Fruit fly (Drosophila melanogaster): ENCODE results near the gene CG5623.

The CG5623 gene

DNA sequence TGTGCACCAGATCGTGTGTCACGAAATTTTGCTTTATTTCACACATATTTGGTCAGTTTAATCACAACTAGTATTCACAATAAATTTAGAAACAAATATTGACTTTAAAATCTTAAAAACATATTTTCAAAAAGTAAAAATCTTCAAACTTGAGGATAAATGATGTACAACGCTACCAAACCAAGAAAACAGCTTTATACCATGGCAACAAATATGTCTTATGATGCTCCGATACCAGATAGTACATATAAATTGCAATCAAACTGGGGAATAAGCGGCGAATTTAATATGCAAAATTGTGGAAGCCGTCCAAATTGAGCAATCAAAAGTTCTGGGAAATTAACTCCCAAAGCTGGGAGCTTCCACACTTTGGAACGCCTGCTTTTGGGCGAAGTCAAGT, at the start of gene CG5623:
Gene CG5623 (minus strand): TSS at position 101 of the 400 bp plus-strand sequence.
- no peak for TF ChIP-seq CG17801 (GFP tag; optimal IDR thresholded peaks at IDR 0.05; ENCODE audit: partially characterized antibody)

- TF ChIP-seq CG17801 (GFP tag; optimal IDR thresholded peaks at IDR 0.05; ENCODE audit: partially characterized antibody), result no peak
Measured at dm6 chr3R:15816276-15816675, 49.0 kb upstream of the CG5623 start.

dm6 chr3R:15814150-15814549, 46.9 kb upstream of the CG5623 start:
- TF ChIP-seq CG17801 (GFP tag; optimal IDR thresholded peaks at IDR 0.05; ENCODE audit: partially characterized antibody), result no peak

- no peak for TF ChIP-seq CG17801 (GFP tag; optimal IDR thresholded peaks at IDR 0.05; ENCODE audit: partially characterized antibody)
Measured at dm6 chr3R:15810369-15810768, 43.1 kb upstream of the CG5623 start.

DNA sequence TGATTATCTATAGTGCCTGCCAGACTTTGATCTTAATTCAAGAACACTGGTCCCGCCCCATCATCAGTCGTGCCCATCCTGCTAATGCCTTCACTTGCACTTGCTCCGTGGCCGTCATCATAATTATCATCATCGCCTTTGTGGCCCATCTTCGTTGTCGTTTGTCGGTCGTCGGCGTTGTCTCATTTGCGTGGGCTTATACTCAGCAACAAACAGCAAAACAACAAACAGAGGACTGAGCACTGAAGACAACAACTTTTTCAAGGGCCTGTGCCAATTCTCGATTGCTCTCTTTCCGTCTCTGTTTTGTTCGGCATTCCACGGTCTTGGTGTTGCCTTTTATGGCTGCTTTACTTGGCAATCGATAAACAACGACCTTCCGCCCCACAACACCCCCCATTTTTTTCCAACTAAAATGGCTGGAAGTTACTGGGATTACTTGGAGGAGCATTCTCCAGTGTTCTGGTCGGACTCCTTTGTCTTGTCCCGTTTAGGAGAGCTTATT, 40.7 kb upstream of the CG5623 start:
- no peak for TF ChIP-seq CG17801 (GFP tag; optimal IDR thresholded peaks at IDR 0.05; ENCODE audit: partially characterized antibody)

dm6 chr3R:15807306-15807705, 40.1 kb upstream of the CG5623 start:
- no peak for TF ChIP-seq CG17801 (GFP tag; optimal IDR thresholded peaks at IDR 0.05; ENCODE audit: partially characterized antibody)

DNA sequence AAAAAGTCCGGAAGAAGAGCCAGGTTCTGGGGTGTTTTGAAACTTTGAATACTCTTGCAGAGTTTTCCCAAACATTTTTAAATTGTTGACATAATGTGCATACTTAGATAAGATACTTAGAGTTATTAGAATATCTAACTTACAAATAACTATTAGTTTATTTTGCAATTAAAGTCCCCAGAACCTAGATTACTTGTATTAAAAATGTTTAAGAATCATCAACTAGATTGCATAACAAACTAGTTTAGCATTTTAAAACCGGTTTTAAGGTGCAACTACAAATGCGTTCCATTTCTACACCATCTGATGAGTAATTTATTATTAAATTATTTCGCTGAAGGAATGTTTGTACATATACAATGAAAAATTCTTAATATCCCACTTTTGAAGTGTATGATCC, 39.1 kb upstream of the CG5623 start:
- no peak for TF ChIP-seq CG17801 (GFP tag; optimal IDR thresholded peaks at IDR 0.05; ENCODE audit: partially characterized antibody)

DNA sequence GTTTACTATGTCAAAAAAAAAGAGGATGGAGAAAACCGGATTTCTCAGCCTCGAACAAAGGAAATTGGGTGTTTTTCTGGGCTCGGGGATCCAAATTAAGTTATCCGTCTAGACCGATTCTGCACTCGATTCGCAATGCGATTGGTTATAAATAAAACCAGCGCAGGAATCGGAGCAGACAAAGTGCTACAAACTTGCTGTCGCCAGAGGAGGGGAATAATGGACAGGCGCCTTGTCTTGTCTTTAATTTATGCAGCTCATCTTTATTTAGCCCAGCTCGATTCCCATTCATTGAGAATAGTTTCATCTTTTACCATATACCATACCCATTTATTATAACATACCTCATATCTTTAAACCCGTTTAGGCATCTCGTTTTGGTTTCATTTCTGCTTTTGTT, 37.4 kb upstream of the CG5623 start:
- no peak for TF ChIP-seq CG17801 (GFP tag; optimal IDR thresholded peaks at IDR 0.05; ENCODE audit: partially characterized antibody)

DNA sequence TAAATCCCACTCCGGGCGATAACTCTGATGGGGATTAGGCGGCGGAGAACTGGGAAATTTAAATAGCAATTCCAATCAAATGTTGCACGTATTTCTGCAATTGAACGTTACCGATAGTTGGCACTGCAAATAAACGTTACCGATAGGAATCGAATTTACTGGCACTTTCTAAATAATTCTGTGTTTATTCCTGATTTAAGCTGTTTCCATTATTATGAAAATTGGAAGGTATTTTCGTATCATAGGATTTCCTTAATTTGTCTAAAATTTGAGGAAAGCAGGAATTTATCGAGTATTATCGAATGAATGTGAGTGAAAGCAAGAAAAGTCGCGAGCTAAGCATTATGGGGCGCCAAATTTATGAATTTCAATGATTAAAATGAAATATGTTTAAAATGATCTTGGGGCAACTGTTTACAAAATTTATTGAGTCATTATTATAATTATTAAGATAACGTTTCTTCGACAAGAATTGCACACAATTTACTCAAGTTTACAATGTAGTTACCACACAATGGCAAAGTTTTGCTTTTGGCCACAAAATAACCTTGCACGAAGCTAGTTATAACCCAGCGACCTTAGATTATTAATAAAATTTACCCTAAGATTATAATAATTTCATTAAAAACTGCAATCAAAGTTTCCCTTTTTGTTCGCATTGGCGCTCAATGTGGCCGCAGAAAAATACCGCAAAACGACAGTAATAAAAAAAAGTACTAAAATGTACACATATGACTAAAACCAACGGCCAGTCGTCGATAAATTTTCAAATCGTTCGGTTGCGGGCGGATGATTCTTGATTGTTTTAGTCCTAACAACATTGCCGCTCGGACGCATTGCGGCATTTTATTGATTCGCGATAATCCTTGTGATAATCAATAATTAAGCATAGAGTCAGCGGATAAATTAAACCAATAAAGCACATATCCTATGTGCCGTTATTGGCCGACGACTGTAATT, 36.5 kb upstream of the CG5623 start, which contains the start of gene alpha-Man-IIb:
Gene alpha-Man-IIb (plus strand): TSS at position 747 of the 960 bp plus-strand sequence.
- TF ChIP-seq CG17801 (GFP tag; optimal IDR thresholded peaks at IDR 0.05; ENCODE audit: partially characterized antibody), result peak; percentile 49

DNA sequence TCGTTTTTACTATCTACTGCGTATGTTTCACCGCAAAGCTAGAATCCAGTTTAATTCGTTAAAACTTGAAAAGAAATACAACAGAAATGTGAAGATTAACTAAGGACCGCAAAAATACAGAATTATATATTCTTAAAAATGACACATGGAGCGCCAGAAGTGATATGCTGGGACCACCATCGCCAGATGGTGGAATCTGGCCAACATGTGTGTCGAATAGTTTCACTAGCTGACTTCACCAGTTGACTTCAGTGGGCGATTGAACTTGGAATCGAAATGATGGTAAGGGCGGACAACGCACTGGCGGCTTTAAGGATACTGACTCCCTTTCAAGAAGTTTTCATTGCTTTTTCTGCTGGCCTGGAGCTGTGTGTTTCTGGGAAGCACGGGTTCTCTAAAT, 34.8 kb upstream of the CG5623 start, which contains the start of gene CG9593:
Gene CG9593 (plus strand): TSS at position 270 of the 400 bp plus-strand sequence.
- TF ChIP-seq CG17801 (GFP tag; optimal IDR thresholded peaks at IDR 0.05; ENCODE audit: partially characterized antibody), result no peak

DNA sequence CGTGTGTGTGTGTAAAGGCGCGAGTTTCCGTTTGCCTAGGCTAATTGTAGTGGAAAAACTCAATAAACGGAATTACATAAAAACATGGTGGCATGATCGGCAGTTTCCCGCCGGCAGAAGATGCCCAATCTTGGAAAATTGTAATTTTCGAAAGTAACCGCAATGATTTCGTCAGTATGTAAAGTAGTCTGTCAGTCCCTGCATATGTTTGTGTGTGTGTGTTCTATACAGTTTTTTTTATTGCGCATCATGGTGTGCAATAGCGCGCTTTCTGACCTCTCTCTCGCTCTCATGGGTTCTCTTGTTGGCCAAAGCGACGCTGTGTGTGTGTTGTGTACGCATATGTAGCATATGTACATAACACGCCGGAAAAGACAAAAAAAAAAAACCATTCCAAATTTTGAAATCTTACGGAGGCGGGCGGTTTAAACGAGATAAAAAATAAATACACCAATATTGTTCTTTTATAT, 27.1 kb upstream of the CG5623 start:
- no peak for TF ChIP-seq CG17801 (GFP tag; optimal IDR thresholded peaks at IDR 0.05; ENCODE audit: partially characterized antibody)

DNA sequence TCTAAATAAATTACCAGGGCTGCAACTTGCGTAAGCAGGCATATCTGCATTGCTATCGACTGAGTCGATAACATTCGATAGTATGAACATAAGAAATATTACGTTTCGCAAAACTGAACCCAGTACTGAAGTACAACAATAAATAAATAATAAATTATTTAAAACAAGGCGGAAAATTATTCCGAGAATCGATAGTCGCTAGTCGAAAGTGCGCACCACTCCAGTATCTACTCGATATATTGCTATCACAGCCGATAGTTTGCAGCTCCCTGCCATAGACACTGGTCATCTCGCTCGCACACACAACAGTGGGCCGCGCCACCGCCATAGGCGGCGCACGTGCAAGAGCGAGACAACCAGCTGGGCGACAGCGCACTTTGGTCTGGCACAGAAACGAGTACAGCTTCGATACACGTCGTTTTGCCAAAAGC, 26.1 kb upstream of the CG5623 start, which contains the start of gene nsl1:
Gene nsl1 (plus strand): TSS at position 411 of the 431 bp plus-strand sequence.
- TF ChIP-seq CG17801 (GFP tag; optimal IDR thresholded peaks at IDR 0.05; ENCODE audit: partially characterized antibody), result peak; percentile 55

dm6 chr3R:15792427-15792826, 25.2 kb upstream of the CG5623 start, which contains the start of gene Acyp2:
Acyp2 (plus strand) TSS chr3R:15792688.
- TF ChIP-seq CG17801 (GFP tag; optimal IDR thresholded peaks at IDR 0.05; ENCODE audit: partially characterized antibody), result peak; percentile 5

- TF ChIP-seq CG17801 (GFP tag; optimal IDR thresholded peaks at IDR 0.05; ENCODE audit: partially characterized antibody), result no peak
Measured at dm6 chr3R:15788221-15788620, 21.0 kb upstream of the CG5623 start, which contains the start of gene Uros2. Uros2 (plus strand) TSS chr3R:15788521.

- TF ChIP-seq CG17801 (GFP tag; optimal IDR thresholded peaks at IDR 0.05; ENCODE audit: partially characterized antibody), result no peak
Measured at dm6 chr3R:15786538-15786937, 19.3 kb upstream of the CG5623 start, which contains the start of gene CG9590. CG9590 (plus strand) TSS chr3R:15786703.

dm6 chr3R:15784298-15784697, 17.1 kb upstream of the CG5623 start:
- TF ChIP-seq CG17801 (GFP tag; optimal IDR thresholded peaks at IDR 0.05; ENCODE audit: partially characterized antibody), result no peak

Measured in ovary, adult (tissue).